Fruit fly (Drosophila melanogaster) Kc167 (cell line): ENCODE data around the gene CG17237.

Experiments
- Myc ChIP-seq: fragments of >200 bp; optimal IDR thresholded peaks from 2 replicates; lab custom pipeline; 2017; ENCODE audit warnings: missing external identifiers
- Sin3A ChIP-seq: fragments of >200 bp; optimal IDR thresholded peaks from 2 replicates; lab custom pipeline; 2018; ENCODE audit warnings: missing external identifiers
- h ChIP-seq: fragments of >200 bp; optimal IDR thresholded peaks from 3 replicates; lab custom pipeline; 2018; ENCODE audit warnings: missing external identifiers
- insv ChIP-seq: fragments of >200 bp; optimal IDR thresholded peaks from 3 replicates; lab custom pipeline; 2018; ENCODE audit warnings: missing external identifiers
- psq ChIP-seq: fragments of >200 bp; optimal IDR thresholded peaks from 2 replicates; lab custom pipeline; 2017; ENCODE audit warnings: missing external identifiers
- ttk ChIP-seq: sonication (Bioruptor generic); optimal IDR thresholded peaks from 2 replicates; lab custom pipeline; 2017; ENCODE audit warnings: missing external identifiers

DNA sequence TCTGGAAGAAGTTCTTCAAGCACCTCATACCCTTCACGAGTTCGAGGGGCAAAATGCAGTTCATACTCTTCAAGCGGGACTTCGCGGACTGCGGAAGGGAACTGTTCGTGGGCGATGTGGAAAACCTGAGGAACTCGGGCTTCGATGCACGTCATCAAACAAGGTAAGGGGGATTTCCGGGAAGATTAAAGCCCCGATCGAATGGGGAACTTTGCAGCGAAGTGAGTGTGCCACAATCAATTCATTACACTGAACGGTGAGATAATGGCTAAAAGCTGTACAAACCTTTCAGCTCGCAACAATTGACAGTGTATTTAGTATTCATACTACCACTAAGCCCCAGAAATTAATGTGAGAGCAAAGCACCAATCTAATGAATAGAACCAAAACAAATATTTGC is 46.4 kb downstream of the CG17237 start:
- no peak for TF ChIP-seq Myc
- no peak for TF ChIP-seq psq (lab: Kevin White, UChicago)
- TF ChIP-seq insv (lab: Kevin White, UChicago): no peak
- no peak for TF ChIP-seq Sin3A (lab: Kevin White, UChicago)
- TF ChIP-seq h (lab: Kevin White, UChicago): no peak
- TF ChIP-seq ttk (lab: Kevin White, UChicago): no peak
